Fruit fly (Drosophila melanogaster) whole organism, prepupa: ENCODE measurements around the gene CG17097.

Experiments
- CG10631 ChIP-seq: fragments of 200-800 bp; sonication (Bioruptor generic); optimal IDR thresholded peaks from 2 replicates; lab custom pipeline; 2016; ENCODE audit warnings: missing biosample characterization, missing genetic modification characterization
- CG10669 ChIP-seq: fragments of 200-800 bp; sonication (Bioruptor generic); optimal IDR thresholded peaks from 3 replicates; lab custom pipeline; 2018; ENCODE audit warnings: missing biosample characterization, mild to moderate bottlenecking, missing genetic modification characterization, moderate library complexity
- CG15336 ChIP-seq: fragments of 200-800 bp; sonication (Bioruptor generic); IDR thresholded peaks from 2 replicates; pipeline ENCODE4 v1.3.6; 2022; ENCODE audit warnings: missing biosample characterization, missing genetic modification characterization
- CG16779 ChIP-seq: fragments of 200-800 bp; sonication (Bioruptor generic); optimal IDR thresholded peaks from 3 replicates; lab custom pipeline; 2017; ENCODE audit warnings: missing biosample characterization, mild to moderate bottlenecking, missing genetic modification characterization
- CG32006 ChIP-seq: fragments of 200-800 bp; sonication (Bioruptor generic); optimal IDR thresholded peaks from 3 replicates; lab custom pipeline; 2017; ENCODE audit warnings: missing biosample characterization, mild to moderate bottlenecking, missing genetic modification characterization
- CG3919 ChIP-seq: fragments of 200-800 bp; sonication (Bioruptor generic); optimal IDR thresholded peaks from 3 replicates; lab custom pipeline; 2016; ENCODE audit warnings: missing biosample characterization, missing genetic modification characterization
- CG4318 ChIP-seq: fragments of 200-800 bp; sonication (Bioruptor generic); optimal IDR thresholded peaks from 3 replicates; lab custom pipeline; 2017; ENCODE audit warnings: missing biosample characterization, mild to moderate bottlenecking, missing genetic modification characterization
- CG6163 ChIP-seq: fragments of 200-800 bp; sonication (Bioruptor generic); IDR thresholded peaks from 3 replicates; pipeline ENCODE4 v1.3.6; 2022; ENCODE audit warnings: missing biosample characterization, missing genetic modification characterization
- CG6276 ChIP-seq: fragments of 200-800 bp; sonication (Bioruptor generic); optimal IDR thresholded peaks from 2 replicates; lab custom pipeline; 2017; ENCODE audit warnings: missing biosample characterization, mild to moderate bottlenecking, missing genetic modification characterization
- CG6792 ChIP-seq: fragments of 200-800 bp; sonication (Bioruptor generic); optimal IDR thresholded peaks from 3 replicates; lab custom pipeline; 2016; ENCODE audit warnings: missing biosample characterization, missing genetic modification characterization
- CG6808 ChIP-seq: fragments of 200-800 bp; sonication (Bioruptor generic); optimal IDR thresholded peaks from 3 replicates; lab custom pipeline; 2017; ENCODE audit warnings: missing biosample characterization, missing genetic modification characterization, mild to moderate bottlenecking, moderate library complexity, missing genetic modification reagents
- CG6854 ChIP-seq: fragments of 200-800 bp; sonication (Bioruptor generic); optimal IDR thresholded peaks from 2 replicates; lab custom pipeline; 2017; ENCODE audit warnings: missing biosample characterization, mild to moderate bottlenecking, missing genetic modification characterization
- CG8119 ChIP-seq: fragments of 200-800 bp; sonication (Bioruptor generic); IDR thresholded peaks from 3 replicates; pipeline ENCODE4 v1.3.6; 2022; ENCODE audit warnings: missing biosample characterization, missing genetic modification characterization
- CG8632 ChIP-seq: fragments of 200-800 bp; sonication (Bioruptor generic); optimal IDR thresholded peaks from 3 replicates; lab custom pipeline; 2016; ENCODE audit warnings: missing biosample characterization, missing genetic modification characterization
- Eip78C ChIP-seq: fragments of 200-800 bp; sonication (Bioruptor generic); peaks from one replicate; lab custom pipeline; 2016; ENCODE audit warnings: missing biosample characterization, missing genetic modification characterization
- Ets21C ChIP-seq: fragments of 200-800 bp; sonication (Bioruptor generic); optimal IDR thresholded peaks from 3 replicates; lab custom pipeline; 2016; ENCODE audit warnings: missing biosample characterization, missing genetic modification characterization
- Hr38 ChIP-seq: sonication (Bioruptor generic); optimal IDR thresholded peaks from 2 replicates; lab custom pipeline; 2016; ENCODE audit warnings: missing biosample characterization, missing genetic modification characterization
- Hr39 ChIP-seq: fragments of 200-800 bp; sonication (Bioruptor generic); optimal IDR thresholded peaks from 2 replicates; lab custom pipeline; 2016; ENCODE audit warnings: missing biosample characterization, missing genetic modification characterization
- Hr4 ChIP-seq: fragments of 200-800 bp; sonication (Bioruptor generic); optimal IDR thresholded peaks from 3 replicates; lab custom pipeline; 2016; ENCODE audit warnings: missing biosample characterization, missing genetic modification characterization
- Lpt ChIP-seq: fragments of 200-800 bp; sonication (Bioruptor generic); optimal IDR thresholded peaks from 3 replicates; lab custom pipeline; 2016; ENCODE audit warnings: missing biosample characterization, missing genetic modification characterization
- OdsH ChIP-seq: fragments of 200-800 bp; sonication (Bioruptor generic); optimal IDR thresholded peaks from 3 replicates; lab custom pipeline; 2016; ENCODE audit warnings: missing biosample characterization, missing genetic modification characterization
- Sox102F ChIP-seq: fragments of 200-800 bp; sonication (Bioruptor generic); optimal IDR thresholded peaks from 2 replicates; lab custom pipeline; 2016; ENCODE audit warnings: missing biosample characterization, mild to moderate bottlenecking, missing genetic modification characterization
- Sox14 ChIP-seq: fragments of 200-800 bp; sonication (Bioruptor generic); optimal IDR thresholded peaks from 3 replicates; lab custom pipeline; 2016; ENCODE audit warnings: missing biosample characterization, missing genetic modification characterization
- Sox15 ChIP-seq: fragments of 200-800 bp; sonication (Bioruptor generic); optimal IDR thresholded peaks from 3 replicates; lab custom pipeline; 2016; ENCODE audit warnings: missing biosample characterization, missing genetic modification characterization
- achi ChIP-seq: fragments of 200-800 bp; sonication (Bioruptor generic); optimal IDR thresholded peaks from 3 replicates; lab custom pipeline; 2016; ENCODE audit warnings: missing biosample characterization, missing genetic modification characterization
- acj6 ChIP-seq: fragments of 200-800 bp; sonication (Bioruptor generic); optimal IDR thresholded peaks from 3 replicates; lab custom pipeline; 2016; ENCODE audit warnings: missing biosample characterization, missing genetic modification characterization
- cyc ChIP-seq: fragments of 200-800 bp; sonication (Bioruptor generic); optimal IDR thresholded peaks from 3 replicates; lab custom pipeline; 2016; ENCODE audit warnings: missing biosample characterization, missing genetic modification characterization
- dsx ChIP-seq: fragments of 200-800 bp; optimal IDR thresholded peaks from 3 replicates; lab custom pipeline; 2019; ENCODE audit warnings: missing biosample characterization, mild to moderate bottlenecking, missing genetic modification characterization, moderate library complexity; ENCODE audit not compliant: poor library complexity, severe bottlenecking
- fd59A ChIP-seq: fragments of 200-800 bp; sonication (Bioruptor generic); optimal IDR thresholded peaks from 2 replicates; lab custom pipeline; 2017; ENCODE audit warnings: missing biosample characterization, mild to moderate bottlenecking, missing genetic modification characterization, missing genetic modification reagents
- net ChIP-seq: fragments of 200-800 bp; sonication (Bioruptor generic); optimal IDR thresholded peaks from 3 replicates; lab custom pipeline; 2016; ENCODE audit warnings: missing biosample characterization, missing genetic modification characterization
- pdm3 ChIP-seq: fragments of 200-800 bp; sonication (Bioruptor generic); optimal IDR thresholded peaks from 3 replicates; lab custom pipeline; 2016; ENCODE audit warnings: missing biosample characterization, missing genetic modification characterization
- salr ChIP-seq, 2 experiments: fragments of 200-800 bp; sonication (Bioruptor generic); optimal IDR thresholded peaks; 3 replicates each; lab custom pipeline; 2016 to 2018; ENCODE audit warnings: missing biosample characterization in 2 of 2, missing genetic modification characterization in 2 of 2, mild to moderate bottlenecking in 1 of 2
- topi ChIP-seq: fragments of 200-800 bp; sonication (Bioruptor generic); optimal IDR thresholded peaks from 3 replicates; lab custom pipeline; 2016; ENCODE audit warnings: missing biosample characterization, missing genetic modification characterization

The CG17097 gene

DNA sequence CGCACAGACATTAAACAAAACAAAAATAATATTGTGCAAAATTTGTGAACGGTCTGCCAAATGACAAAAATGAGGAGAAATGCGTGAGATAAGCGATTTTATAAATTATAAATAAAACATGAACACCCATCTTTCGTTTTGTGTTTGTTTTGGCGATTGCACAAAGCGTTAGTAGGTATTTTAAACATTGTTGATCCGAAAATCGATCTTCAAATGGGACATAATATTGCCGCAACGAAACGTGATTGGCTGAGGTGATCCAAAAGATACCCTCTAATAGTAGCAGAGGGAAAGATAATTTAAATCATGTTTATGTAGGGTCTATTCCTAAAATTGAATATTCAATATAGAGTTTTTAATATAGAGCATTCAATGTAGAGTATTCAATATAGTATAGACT is 33.4 kb downstream of the CG17097 start (continued):
- TF ChIP-seq CG8632 (GFP tag; lab: Kevin White, UChicago) (no peak), Sox14 (GFP tag; lab: Kevin White, UChicago) (no peak)
- TF ChIP-seq, all 60 proteins: peak for 8

dm6 chr2L:10680584-10681080 is 34.4 kb downstream of the CG17097 start, which contains the start of gene CG17105:
Gene CG17105 (plus strand): TSS chr2L:10681030.
- TF ChIP-seq Eip78C (GFP tag; lab: Kevin White, UChicago) (peak; percentile 69), CG8119 (GFP tag; lab: Robert Waterston, UW) (0 out of 3 replicates have a peak, but pooled peaks have one; percentile 18), CG15336 (GFP tag; lab: Robert Waterston, UW) (peak; percentile 61), Hr4 (peak; percentile 48), CG32006 (peak; percentile 29), CG3919 (GFP tag; lab: Kevin White, UChicago) (peak; percentile 26), acj6 (peak; percentile 0), cyc (GFP tag; lab: Kevin White, UChicago) (no peak), CG6808 (GFP tag; lab: Kevin White, UChicago) (no peak)

dm6 chr2L:10681602-10682001 is 35.4 kb downstream of the CG17097 start, which contains the start of gene CG17107:
Gene CG17107 (plus strand): TSS chr2L:10681902.
- TF ChIP-seq fd59A (GFP tag; lab: Kevin White, UChicago), result no peak

DNA sequence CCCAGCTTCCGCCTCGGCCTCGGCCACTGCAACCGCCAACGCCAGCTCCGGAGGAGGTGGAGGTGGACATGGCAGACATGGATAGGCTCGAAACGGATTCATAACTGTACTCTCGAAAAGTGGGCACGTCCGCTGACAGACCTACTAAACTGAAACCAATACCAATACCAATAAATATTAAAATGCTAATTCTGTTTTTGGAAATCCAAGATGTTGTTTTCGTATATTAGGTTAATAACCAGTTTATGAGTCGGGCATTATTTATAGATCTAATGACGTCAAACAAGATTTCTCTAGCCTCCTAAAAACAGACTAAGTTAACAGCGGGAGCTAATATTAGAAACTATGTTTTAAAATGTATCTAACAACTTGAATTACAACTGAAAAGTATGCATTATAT is 36.0 kb downstream of the CG17097 start:
- no peak for TF ChIP-seq Hr38
- TF ChIP-seq Hr39, result no peak
- no peak for TF ChIP-seq CG6276 (GFP tag; lab: Kevin White, UChicago)
- no peak for TF ChIP-seq Eip78C (GFP tag; lab: Kevin White, UChicago)
- no peak for TF ChIP-seq salr (GFP tag; optimal IDR thresholded peaks at IDR 0.05; lab: Kevin White, UChicago)

DNA sequence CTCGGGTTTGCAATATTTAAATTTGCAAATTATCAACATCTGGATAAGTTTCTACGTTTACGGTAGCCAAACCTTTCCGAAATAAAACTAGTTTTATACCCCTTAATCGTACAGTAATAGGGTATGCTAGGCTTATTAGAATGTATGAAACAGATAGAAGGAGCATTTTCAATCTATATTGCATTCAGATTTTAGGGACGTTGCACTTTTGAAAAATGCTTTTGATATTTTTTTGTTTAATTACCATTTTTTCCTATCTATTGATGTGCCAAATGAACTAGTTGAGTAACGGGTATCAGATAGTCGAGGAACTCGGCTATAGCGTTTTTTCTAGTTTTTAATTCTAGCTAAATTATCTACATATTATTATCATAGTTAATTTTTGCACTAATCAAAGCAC is 36.7 kb downstream of the CG17097 start:
- TF ChIP-seq Sox15 (GFP tag; lab: Kevin White, UChicago), result no peak
- TF ChIP-seq Hr39, result no peak
- TF ChIP-seq CG8119 (GFP tag; lab: Robert Waterston, UW), result no peak
- TF ChIP-seq OdsH (GFP tag; lab: Kevin White, UChicago), result no peak
- no peak for TF ChIP-seq CG6163 (GFP tag; lab: Robert Waterston, UW)
- no peak for TF ChIP-seq CG6854 (GFP tag; lab: Kevin White, UChicago)
- TF ChIP-seq CG10669 (GFP tag; lab: Kevin White, UChicago), result no peak
- TF ChIP-seq net (GFP tag; lab: Kevin White, UChicago), result no peak
- no peak for TF ChIP-seq CG6808 (GFP tag; lab: Kevin White, UChicago)
- no peak for TF ChIP-seq Lpt (GFP tag; lab: Kevin White, UChicago)
- TF ChIP-seq CG4318 (GFP tag; lab: Kevin White, UChicago), result no peak
- no peak for TF ChIP-seq CG15336 (GFP tag; lab: Robert Waterston, UW)
- no peak for TF ChIP-seq cyc (GFP tag; lab: Kevin White, UChicago)
- no peak for TF ChIP-seq Sox102F (GFP tag; lab: Kevin White, UChicago)
- TF ChIP-seq dsx (GFP tag; lab: Kevin White, UChicago), result no peak
- no peak for TF ChIP-seq Sox14 (GFP tag; lab: Kevin White, UChicago)
- no peak for TF ChIP-seq achi
- TF ChIP-seq CG10631 (GFP tag; lab: Kevin White, UChicago), result no peak
- no peak for TF ChIP-seq topi
- TF ChIP-seq Ets21C (GFP tag; lab: Kevin White, UChicago), result no peak

- TF ChIP-seq Hr38 (no peak), CG16779 (tag; lab: Kevin White, UChicago) (no peak), CG6163 (GFP tag; lab: Robert Waterston, UW) (no peak), CG6792 (GFP tag; lab: Kevin White, UChicago) (no peak), fd59A (GFP tag; lab: Kevin White, UChicago) (no peak), pdm3 (GFP tag; lab: Kevin White, UChicago) (no peak)
These were observed 38.1 kb downstream of the CG17097 start, which contains the start of gene CG7299 for dm6 chr2L:10684309-10684708. Gene CG7299 (minus strand): TSS chr2L:10684409.
